Fruit fly (Drosophila melanogaster): ENCODE measurements around the gene CG7488.

DNA sequence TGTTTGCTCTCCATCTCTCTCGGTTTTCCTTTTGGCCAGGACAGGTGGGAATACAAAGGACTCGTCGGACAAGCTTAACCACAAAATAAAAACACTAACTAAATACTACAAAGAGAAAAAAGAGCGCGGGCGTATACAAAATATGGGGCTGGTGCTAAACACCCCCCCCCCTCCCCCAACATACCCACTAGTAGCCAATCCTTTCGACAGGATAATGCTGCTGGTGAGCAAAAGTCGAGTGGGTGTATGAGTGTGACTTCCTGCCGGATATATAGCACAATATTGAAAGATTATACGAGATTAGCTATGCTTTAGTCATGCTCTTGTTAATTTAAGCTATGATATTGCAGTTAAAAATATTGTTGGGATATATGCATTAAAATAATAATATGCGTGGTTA lies 20.2 kb upstream of the CG7488 start:
- TF ChIP-seq EcR (GFP tag; optimal IDR thresholded peaks at IDR 0.05) (no peak), gl (tag; optimal IDR thresholded peaks at IDR 0.05) (no peak), Snoo (tag; optimal IDR thresholded peaks at IDR 0.05) (no peak), CG12605 (GFP tag; IDR thresholded peaks at IDR 0.05) (no peak), CG4496 (GFP tag; IDR thresholded peaks at IDR 0.05) (no peak), CG8159 (tag; optimal IDR thresholded peaks at IDR 0.05) (no peak), CG14655 (GFP tag; optimal IDR thresholded peaks at IDR 0.05) (no peak), Ets98B (GFP tag; IDR thresholded peaks at IDR 0.05) (no peak)
